Fruit fly (Drosophila melanogaster) whole organism, pupa: Measurements from ENCODE around the gene CG15631.

Experiments used
- CG10348 ChIP-seq: fragments of 200-800 bp; sonication (Bioruptor generic); IDR thresholded peaks from 2 replicates; pipeline ENCODE4 v1.3.6; 2022; ENCODE audit warnings: missing biosample characterization, missing genetic modification characterization
- CG12605 ChIP-seq: fragments of 200-800 bp; sonication (Bioruptor generic); IDR thresholded peaks from 2 replicates; pipeline ENCODE4 v1.3.6; 2022; ENCODE audit warnings: missing biosample characterization, missing genetic modification characterization
- CG13204 ChIP-seq: fragments of 200-800 bp; sonication (Bioruptor generic); optimal IDR thresholded peaks from 2 replicates; lab custom pipeline; 2018; ENCODE audit warnings: missing biosample characterization, mild to moderate bottlenecking, missing genetic modification characterization, moderate library complexity
- CG14655 ChIP-seq: fragments of 200-800 bp; sonication (Bioruptor generic); optimal IDR thresholded peaks from 3 replicates; lab custom pipeline; 2017; ENCODE audit warnings: mild to moderate bottlenecking, missing biosample characterization, missing genetic modification reagents, missing genetic modification characterization
- CG15710 ChIP-seq: fragments of 200-800 bp; sonication (Bioruptor generic); optimal IDR thresholded peaks from 2 replicates; lab custom pipeline; 2018; ENCODE audit warnings: missing biosample characterization, mild to moderate bottlenecking, missing genetic modification characterization, moderate library complexity
- CG17806 ChIP-seq: fragments of 200-800 bp; sonication (Bioruptor generic); optimal IDR thresholded peaks from 2 replicates; lab custom pipeline; 2018; ENCODE audit warnings: missing biosample characterization, mild to moderate bottlenecking, missing genetic modification characterization, moderate library complexity
- CG32121 ChIP-seq: fragments of 200-800 bp; sonication (Bioruptor generic); IDR thresholded peaks from 2 replicates; pipeline ENCODE4 v1.3.6; 2022; ENCODE audit warnings: missing biosample characterization, missing genetic modification characterization
- CG34367 ChIP-seq: fragments of 200-800 bp; sonication (Bioruptor generic); optimal IDR thresholded peaks from 2 replicates; lab custom pipeline; 2018; ENCODE audit warnings: missing biosample characterization, mild to moderate bottlenecking, missing genetic modification characterization
- CG4496 ChIP-seq: fragments of 200-800 bp; sonication (Bioruptor generic); IDR thresholded peaks from 3 replicates; pipeline ENCODE4 v1.3.6; 2022; ENCODE audit warnings: missing biosample characterization, missing genetic modification characterization
- CG8159 ChIP-seq: fragments of 200-800 bp; sonication (Bioruptor generic); optimal IDR thresholded peaks from 3 replicates; lab custom pipeline; 2018; ENCODE audit warnings: missing biosample characterization, mild to moderate bottlenecking, missing genetic modification characterization, moderate library complexity
- CG8301 ChIP-seq: fragments of 200-800 bp; sonication (Bioruptor generic); optimal IDR thresholded peaks from 2 replicates; lab custom pipeline; 2018; ENCODE audit warnings: missing biosample characterization, mild to moderate bottlenecking, missing genetic modification characterization
- CG9948 ChIP-seq: fragments of 200-800 bp; sonication (Bioruptor generic); optimal IDR thresholded peaks from 2 replicates; lab custom pipeline; 2018; ENCODE audit warnings: missing biosample characterization, mild to moderate bottlenecking, missing genetic modification characterization, moderate library complexity
- D1 ChIP-seq: fragments of 200-800 bp; sonication (Bioruptor generic); optimal IDR thresholded peaks from 2 replicates; lab custom pipeline; 2018; ENCODE audit warnings: missing biosample characterization, mild to moderate bottlenecking, missing genetic modification characterization, moderate library complexity
- EcR ChIP-seq: fragments of 200-800 bp; sonication (Bioruptor generic); optimal IDR thresholded peaks from 3 replicates; lab custom pipeline; 2019; ENCODE audit warnings: missing biosample characterization, missing genetic modification characterization, mild to moderate bottlenecking, moderate library complexity, missing genetic modification reagents
- Ets98B ChIP-seq: fragments of 200-800 bp; sonication (Bioruptor generic); IDR thresholded peaks from 2 replicates; pipeline ENCODE4 v1.3.6; 2022; ENCODE audit warnings: missing biosample characterization, missing genetic modification characterization
- Pif1A ChIP-seq: fragments of 200-800 bp; sonication (Bioruptor generic); optimal IDR thresholded peaks from 3 replicates; lab custom pipeline; 2016; ENCODE audit warnings: missing biosample characterization, missing genetic modification characterization
- Pif1B ChIP-seq: fragments of 200-800 bp; sonication (Bioruptor generic); optimal IDR thresholded peaks from 3 replicates; lab custom pipeline; 2016; ENCODE audit warnings: missing biosample characterization, missing genetic modification characterization
- Snoo ChIP-seq: fragments of 200-800 bp; sonication (Bioruptor generic); optimal IDR thresholded peaks from 3 replicates; lab custom pipeline; 2017; ENCODE audit warnings: missing biosample characterization, mild to moderate bottlenecking, missing genetic modification characterization, inconsistent platforms
- fd96Ca ChIP-seq: fragments of 200-800 bp; sonication (Bioruptor generic); IDR thresholded peaks from 3 replicates; pipeline ENCODE4 v1.3.6; 2022; ENCODE audit warnings: missing biosample characterization, missing genetic modification characterization
- gl ChIP-seq: fragments of 200-800 bp; sonication (Bioruptor generic); optimal IDR thresholded peaks from 2 replicates; lab custom pipeline; 2018; ENCODE audit warnings: missing biosample characterization, mild to moderate bottlenecking, missing genetic modification characterization
- rn ChIP-seq: fragments of 200-800 bp; sonication (Bioruptor generic); IDR thresholded peaks from 2 replicates; pipeline ENCODE4 v1.3.6; 2022; ENCODE audit warnings: missing biosample characterization, missing genetic modification characterization

The CG15631 gene

dm6 chr2L:4734358-4734757 lies at the start of gene CG15631:
TSS of gene CG15631 (minus strand) at chr2L:4734458.
- TF ChIP-seq gl (tag; lab: Kevin White, UChicago) = no peak
- TF ChIP-seq CG13204 (GFP tag; lab: Kevin White, UChicago) = no peak
- TF ChIP-seq CG10348 (GFP tag; lab: Robert Waterston, UW) = no peak
- TF ChIP-seq rn (GFP tag; lab: Robert Waterston, UW) = no peak
- TF ChIP-seq CG32121 = no peak
- no peak for TF ChIP-seq Ets98B (GFP tag; lab: Robert Waterston, UW)
- TF ChIP-seq EcR (GFP tag; lab: Kevin White, UChicago) = no peak
- TF ChIP-seq CG8159 (tag; lab: Kevin White, UChicago) = no peak
- no peak for TF ChIP-seq fd96Ca
- no peak for TF ChIP-seq CG8301 (tag; lab: Kevin White, UChicago)

- TF ChIP-seq CG9948 (tag; lab: Kevin White, UChicago) (no peak), CG15710 (tag; lab: Kevin White, UChicago) (no peak), CG34367 (tag; lab: Kevin White, UChicago) (no peak), fd96Ca (no peak)
Observed at dm6 chr2L:4762595-4762994, 28.3 kb upstream of the CG15631 start, which contains the start of gene CG42523. TSS of gene CG42523 (plus strand) at chr2L:4762895.

dm6 chr2L:4726021-4726420 lies 8.2 kb downstream of the CG15631 start:
- TF ChIP-seq CG32121 (no peak), CG9948 (tag; lab: Kevin White, UChicago) (no peak), CG15710 (tag; lab: Kevin White, UChicago) (no peak), Ets98B (GFP tag; lab: Robert Waterston, UW) (no peak), CG14655 (GFP tag; lab: Kevin White, UChicago) (no peak)

DNA sequence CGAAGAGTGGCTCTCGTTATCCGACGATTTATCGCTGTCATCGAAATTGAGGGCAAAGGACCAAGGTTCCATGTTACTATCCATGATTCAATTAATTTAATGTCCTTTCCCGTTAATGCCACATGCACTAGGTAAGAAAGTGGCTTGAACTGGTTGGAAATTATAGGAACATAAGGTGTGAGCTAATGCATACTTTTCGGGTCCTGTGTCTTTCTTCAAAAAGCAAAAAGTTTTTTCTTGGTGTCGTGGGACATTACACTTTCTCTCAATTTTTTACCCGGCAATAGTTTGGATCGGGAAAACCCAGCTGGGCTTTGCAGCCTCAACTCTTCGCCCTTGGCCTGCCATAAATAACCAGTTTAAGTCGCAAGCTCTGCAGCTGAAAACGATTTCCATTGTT lies 32.9 kb downstream of the CG15631 start, which contains the start of gene Taf12L:
Gene Taf12L (minus strand): TSS at position 101 of the 400 bp plus-strand sequence.
- no peak for TF ChIP-seq CG8159 (tag; lab: Kevin White, UChicago)
- TF ChIP-seq CG14655 (GFP tag; lab: Kevin White, UChicago) = no peak

dm6 chr2L:4698837-4699236 lies 35.4 kb downstream of the CG15631 start:
- TF ChIP-seq CG12605 (GFP tag; lab: Robert Waterston, UW) (no peak), CG32121 (no peak), EcR (GFP tag; lab: Kevin White, UChicago) (no peak), Ets98B (GFP tag; lab: Robert Waterston, UW) (no peak), CG13204 (GFP tag; lab: Kevin White, UChicago) (no peak), CG34367 (tag; lab: Kevin White, UChicago) (no peak), gl (tag; lab: Kevin White, UChicago) (no peak), CG15710 (tag; lab: Kevin White, UChicago) (no peak), CG8301 (tag; lab: Kevin White, UChicago) (no peak)

DNA sequence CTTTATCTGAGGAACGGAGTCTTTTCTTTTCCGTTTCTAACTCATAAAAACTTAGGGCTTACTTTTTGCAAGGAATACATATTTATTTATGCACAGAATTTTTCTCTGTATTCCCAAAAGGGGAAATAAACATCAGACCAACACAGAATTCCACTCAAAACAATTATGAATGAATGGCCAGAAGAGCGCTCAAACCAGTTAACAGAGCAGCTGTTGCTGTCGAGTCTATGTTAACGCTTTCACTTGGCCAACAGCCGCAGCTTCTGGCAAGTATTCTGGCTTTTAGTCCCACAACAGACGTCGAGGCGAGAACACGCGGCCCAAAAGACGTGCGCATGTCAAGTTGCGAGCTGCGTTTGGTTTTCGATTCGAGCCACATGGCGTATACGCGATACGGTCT lies 39.8 kb downstream of the CG15631 start, which contains the start of gene dcma:
Gene dcma (plus strand): TSS at position 301 of the 400 bp plus-strand sequence.
- TF ChIP-seq CG8159 (tag; lab: Kevin White, UChicago) (no peak), CG15710 (tag; lab: Kevin White, UChicago) (no peak), CG4496 (GFP tag; lab: Robert Waterston, UW) (no peak), CG34367 (tag; lab: Kevin White, UChicago) (no peak), CG13204 (GFP tag; lab: Kevin White, UChicago) (no peak), Pif1B (GFP tag; lab: Kevin White, UChicago) (no peak), CG32121 (no peak), fd96Ca (no peak), CG8301 (tag; lab: Kevin White, UChicago) (no peak), Snoo (tag; lab: Kevin White, UChicago) (no peak), Pif1A (GFP tag; lab: Kevin White, UChicago) (no peak), CG14655 (GFP tag; lab: Kevin White, UChicago) (no peak), CG12605 (GFP tag; lab: Robert Waterston, UW) (no peak), Ets98B (GFP tag; lab: Robert Waterston, UW) (no peak), gl (tag; lab: Kevin White, UChicago) (no peak), CG17806 (no peak), D1 (no peak), CG9948 (tag; lab: Kevin White, UChicago) (no peak), rn (GFP tag; lab: Robert Waterston, UW) (no peak), CG10348 (GFP tag; lab: Robert Waterston, UW) (no peak)

dm6 chr2L:4690602-4691001 lies 43.7 kb downstream of the CG15631 start, which contains the start of gene CG3251:
TSS of gene CG3251 (minus strand) at chr2L:4690702.
- TF ChIP-seq Pif1A (GFP tag; lab: Kevin White, UChicago) = no peak
- no peak for TF ChIP-seq D1
- no peak for TF ChIP-seq gl (tag; lab: Kevin White, UChicago)
- TF ChIP-seq Pif1B (GFP tag; lab: Kevin White, UChicago) = no peak
- no peak for TF ChIP-seq CG12605 (GFP tag; lab: Robert Waterston, UW)
- TF ChIP-seq CG8159 (tag; lab: Kevin White, UChicago) = no peak
- TF ChIP-seq Ets98B (GFP tag; lab: Robert Waterston, UW) = no peak
- TF ChIP-seq CG15710 (tag; lab: Kevin White, UChicago) = no peak
- no peak for TF ChIP-seq CG8301 (tag; lab: Kevin White, UChicago)
- no peak for TF ChIP-seq rn (GFP tag; lab: Robert Waterston, UW)
- TF ChIP-seq CG17806 = no peak
- no peak for TF ChIP-seq CG4496 (GFP tag; lab: Robert Waterston, UW)
- TF ChIP-seq CG32121 = no peak
- TF ChIP-seq, all 21 proteins: peak for 0
